Worm (Caenorhabditis elegans) whole organism, L1 larva: ENCODE measurements around the gene cdk-11.1.

Experiments
- C04F5.9 ChIP-seq: sonication (generic microtip); optimal IDR thresholded peaks from 2 replicates; lab custom pipeline; 2016; ENCODE audit warnings: missing genetic modification characterization, missing compliant biosample characterization
- C16A3.4 ChIP-seq: fragments of 150-350 bp; optimal IDR thresholded peaks from 2 replicates; lab custom pipeline; 2014; ENCODE audit warnings: missing biosample characterization, missing genetic modification characterization
- C34B4.2 ChIP-seq: sonication (generic microtip); optimal IDR thresholded peaks from 2 replicates; lab custom pipeline; 2017; ENCODE audit warnings: mild to moderate bottlenecking, missing genetic modification characterization, missing compliant biosample characterization
- F16B12.6 ChIP-seq: fragments of 150-350 bp; optimal IDR thresholded peaks from 2 replicates; lab custom pipeline; 2014; ENCODE audit warnings: missing biosample characterization, missing genetic modification characterization
- aha-1 ChIP-seq: fragments of 150-350 bp; optimal IDR thresholded peaks from 2 replicates; lab custom pipeline; 2014; ENCODE audit warnings: missing biosample characterization, missing genetic modification characterization
- blmp-1 ChIP-seq: fragments of 150-350 bp; optimal IDR thresholded peaks from 2 replicates; lab custom pipeline; 2014; ENCODE audit warnings: missing biosample characterization, missing genetic modification characterization
- ceh-63 ChIP-seq: fragments of 200-800 bp; sonication (Bioruptor generic); optimal IDR thresholded peaks from 2 replicates; lab custom pipeline; 2018; ENCODE audit warnings: mild to moderate bottlenecking, missing genetic modification characterization, missing compliant biosample characterization
- ceh-8 ChIP-seq: fragments of 200-800 bp; sonication (Bioruptor generic); optimal IDR thresholded peaks from 2 replicates; lab custom pipeline; 2018; ENCODE audit warnings: mild to moderate bottlenecking, missing genetic modification characterization, moderate library complexity, missing compliant biosample characterization
- ceh-82 ChIP-seq, 3 experiments: fragments of 150-350 bp in 1 of 3; sonication (generic microtip) in 2 of 3; optimal IDR thresholded peaks; 2 replicates each; lab custom pipeline; 2014 to 2017; ENCODE audit warnings: missing biosample characterization in 3 of 3, missing genetic modification characterization in 3 of 3
- ceh-90 ChIP-seq: sonication (generic microtip); optimal IDR thresholded peaks from 2 replicates; lab custom pipeline; 2016; ENCODE audit warnings: missing genetic modification characterization, missing compliant biosample characterization
- ces-1 ChIP-seq: fragments of 150-350 bp; optimal IDR thresholded peaks from 2 replicates; lab custom pipeline; 2014; ENCODE audit warnings: missing biosample characterization, missing genetic modification reagents, missing genetic modification characterization
- dpl-1 ChIP-seq, 3 experiments: fragments of 150-350 bp in 2 of 3; sonication (generic microtip) in 1 of 3; optimal IDR thresholded peaks; 2 replicates each; lab custom pipeline; 2014 to 2017; ENCODE audit warnings: missing biosample characterization in 3 of 3, missing genetic modification characterization in 3 of 3, missing genetic modification reagents in 3 of 3
- efl-1 ChIP-seq, 4 experiments: fragments of 150-350 bp; optimal IDR thresholded peaks in 3 of 4; peaks in 1 of 4; 1 replicate in 1 of 4; 2 replicates in 3 of 4; lab custom pipeline; 2014; ENCODE audit warnings: missing biosample characterization in 2 of 4, missing genetic modification characterization in 2 of 4, missing genetic modification reagents in 2 of 4
- efl-3 ChIP-seq: fragments of 200-800 bp; sonication (Bioruptor generic); optimal IDR thresholded peaks from 2 replicates; lab custom pipeline; 2018; ENCODE audit warnings: mild to moderate bottlenecking, missing genetic modification characterization, missing compliant biosample characterization
- egl-13 ChIP-seq: sonication (generic microtip); optimal IDR thresholded peaks from 2 replicates; lab custom pipeline; 2016; ENCODE audit warnings: missing genotype, missing genetic modification reagents, missing genetic modification characterization, missing compliant biosample characterization
- egl-27 ChIP-seq, 2 experiments: fragments of 150-350 bp in 1 of 2; sonication (generic microtip); optimal IDR thresholded peaks; 3 replicates each; lab custom pipeline; 2017 to 2018; ENCODE audit warnings: missing biosample characterization in 2 of 2, missing genetic modification characterization in 2 of 2, missing genetic modification reagents in 2 of 2
- elt-3 ChIP-seq, 6 experiments: fragments of 150-350 bp in 1 of 6; sonication (generic microtip); optimal IDR thresholded peaks; 2 replicates each; lab custom pipeline; 2017 to 2018; ENCODE audit warnings: missing biosample characterization in 6 of 6, missing genetic modification characterization in 6 of 6, inconsistent platforms in 1 of 6
- ets-5 ChIP-seq: fragments of 200-800 bp; sonication (Bioruptor generic); IDR thresholded peaks from 2 replicates; pipeline ENCODE4 v1.3.6; 2022; ENCODE audit warnings: missing genetic modification characterization, missing compliant biosample characterization
- fkh-10 ChIP-seq: sonication (generic microtip); optimal IDR thresholded peaks from 2 replicates; lab custom pipeline; 2017; ENCODE audit warnings: missing biosample characterization, missing genetic modification reagents, missing genetic modification characterization
- fkh-8 ChIP-seq: sonication (generic microtip); optimal IDR thresholded peaks from 2 replicates; lab custom pipeline; 2016; ENCODE audit warnings: mild to moderate bottlenecking, missing genetic modification characterization, missing compliant biosample characterization
- grh-1 ChIP-seq: fragments of 200-800 bp; sonication (Bioruptor generic); IDR thresholded peaks from 2 replicates; pipeline ENCODE4 v1.3.6; 2022; ENCODE audit warnings: missing genetic modification reagents, missing genetic modification characterization, missing compliant biosample characterization
- hlh-17 ChIP-seq: fragments of 200-800 bp; sonication (Bioruptor generic); optimal IDR thresholded peaks from 2 replicates; lab custom pipeline; 2018; ENCODE audit warnings: missing genetic modification characterization, mild to moderate bottlenecking, missing compliant biosample characterization, moderate library complexity, borderline replicate concordance
- hlh-4 ChIP-seq: sonication (generic microtip); optimal IDR thresholded peaks from 2 replicates; lab custom pipeline; 2016; ENCODE audit warnings: mild to moderate bottlenecking, missing genetic modification characterization, missing compliant biosample characterization
- hpl-2 ChIP-seq: fragments of 150-350 bp; optimal IDR thresholded peaks from 2 replicates; lab custom pipeline; 2014; ENCODE audit warnings: missing biosample characterization, missing genetic modification reagents, missing genetic modification characterization
- irx-1 ChIP-seq: sonication (generic microtip); optimal IDR thresholded peaks from 2 replicates; lab custom pipeline; 2016; ENCODE audit warnings: missing genetic modification characterization, missing compliant biosample characterization
- jun-1 ChIP-seq: fragments of 150-350 bp; optimal IDR thresholded peaks from 2 replicates; lab custom pipeline; 2014; ENCODE audit warnings: missing biosample characterization, missing genetic modification reagents, missing genetic modification characterization
- lin-13 ChIP-seq: fragments of 150-350 bp; optimal IDR thresholded peaks from 2 replicates; lab custom pipeline; 2014; ENCODE audit warnings: missing biosample characterization, missing genetic modification reagents, missing genetic modification characterization
- lin-14 ChIP-seq: fragments of 200-800 bp; sonication (Bioruptor generic); optimal IDR thresholded peaks from 2 replicates; lab custom pipeline; 2018; ENCODE audit warnings: mild to moderate bottlenecking, missing genetic modification characterization, moderate library complexity, missing compliant biosample characterization
- lin-35 ChIP-seq, 2 experiments: fragments of 150-350 bp; optimal IDR thresholded peaks; 2 replicates each; lab custom pipeline; 2014; ENCODE audit warnings: missing biosample characterization in 2 of 2, missing genetic modification characterization in 2 of 2, missing genetic modification reagents in 2 of 2
- lin-39 ChIP-seq: fragments of 150-350 bp; optimal IDR thresholded peaks from 2 replicates; lab custom pipeline; 2014; ENCODE audit warnings: missing biosample characterization, missing genetic modification reagents, missing genetic modification characterization
- lsy-2 ChIP-seq, 2 experiments: fragments of 150-350 bp; optimal IDR thresholded peaks; 2 replicates each; lab custom pipeline; 2014; ENCODE audit warnings: missing biosample characterization in 2 of 2, missing genetic modification characterization in 2 of 2
- mef-2 ChIP-seq: fragments of 150-350 bp; optimal IDR thresholded peaks from 2 replicates; lab custom pipeline; 2014; ENCODE audit warnings: missing biosample characterization, missing genetic modification characterization
- mep-1 ChIP-seq: fragments of 150-350 bp; optimal IDR thresholded peaks from 2 replicates; lab custom pipeline; 2014; ENCODE audit warnings: missing biosample characterization, missing genetic modification characterization
- nhr-12 ChIP-seq: sonication (generic microtip); optimal IDR thresholded peaks from 2 replicates; lab custom pipeline; 2017; ENCODE audit warnings: missing biosample characterization, missing genetic modification characterization
- nhr-76 ChIP-seq: sonication (generic microtip); optimal IDR thresholded peaks from 2 replicates; lab custom pipeline; 2017; ENCODE audit warnings: missing biosample characterization, missing genetic modification characterization
- pqm-1 ChIP-seq: sonication (generic microtip); optimal IDR thresholded peaks from 3 replicates; lab custom pipeline; 2017; ENCODE audit warnings: missing biosample characterization, missing genetic modification characterization
- skn-1 ChIP-seq: fragments of 150-350 bp; optimal IDR thresholded peaks from 2 replicates; lab custom pipeline; 2014; ENCODE audit warnings: missing biosample characterization, missing genetic modification characterization
- snpc-4 ChIP-seq: fragments of 150-350 bp; optimal IDR thresholded peaks from 2 replicates; lab custom pipeline; 2014; ENCODE audit warnings: missing biosample characterization, missing genetic modification characterization
- snu-23 ChIP-seq: sonication (generic microtip); optimal IDR thresholded peaks from 2 replicates; lab custom pipeline; 2016; ENCODE audit warnings: missing genetic modification characterization, missing compliant biosample characterization
- sptf-1 ChIP-seq: fragments of 150-350 bp; optimal IDR thresholded peaks from 2 replicates; lab custom pipeline; 2014; ENCODE audit warnings: missing biosample characterization, missing genetic modification characterization
- swsn-7 ChIP-seq: sonication (generic microtip); optimal IDR thresholded peaks from 2 replicates; lab custom pipeline; 2016; ENCODE audit warnings: missing genetic modification characterization, missing compliant biosample characterization
- tbx-2 ChIP-seq: sonication (generic microtip); optimal IDR thresholded peaks from 2 replicates; lab custom pipeline; 2016; ENCODE audit warnings: missing genetic modification characterization, missing compliant biosample characterization
- tlp-1 ChIP-seq: fragments of 150-350 bp; optimal IDR thresholded peaks from 2 replicates; lab custom pipeline; 2014; ENCODE audit warnings: missing biosample characterization, missing genetic modification characterization
- unc-130 ChIP-seq: fragments of 150-350 bp; optimal IDR thresholded peaks from 2 replicates; lab custom pipeline; 2017; ENCODE audit warnings: missing biosample characterization, missing genetic modification characterization, inconsistent platforms
- unc-86 ChIP-seq: sonication (generic microtip); optimal IDR thresholded peaks from 2 replicates; lab custom pipeline; 2016; ENCODE audit warnings: missing genetic modification characterization, missing compliant biosample characterization
- zag-1 ChIP-seq: fragments of 150-350 bp; optimal IDR thresholded peaks from 2 replicates; lab custom pipeline; 2014; ENCODE audit warnings: missing biosample characterization, missing genetic modification characterization

cdk-11.1 gene

DNA sequence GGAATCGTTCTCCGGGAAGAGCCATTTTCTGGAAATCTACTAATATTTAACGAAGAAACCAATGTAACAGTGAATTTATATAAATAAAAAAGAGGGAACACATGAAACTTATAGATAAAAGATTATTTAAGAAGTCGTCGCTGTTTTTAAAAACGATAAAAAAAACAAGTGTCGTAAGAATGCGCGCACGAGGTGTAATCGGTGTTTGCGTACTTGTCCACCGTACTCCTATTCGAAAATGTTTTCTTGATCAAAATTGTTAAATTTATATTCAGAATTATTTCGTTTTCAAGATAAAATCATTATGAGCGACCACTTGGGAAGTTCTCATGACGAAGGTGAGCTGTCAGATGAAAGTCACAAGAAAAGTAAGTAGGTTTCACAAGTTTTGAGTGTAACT lies at the start of gene cdk-11.1, which contains the start of gene moa-2:
TSS of gene cdk-11.1 (plus strand) at position 227 of the 400 bp plus-strand sequence.
TSS of gene moa-2 (minus strand) at position 25 of the 400 bp plus-strand sequence.
- TF ChIP-seq F16B12.6 (tag; lab: Kevin White, UChicago) (peak; percentile 78), blmp-1 (tag; lab: Kevin White, UChicago) (peak; percentile 34), lin-35 (GFP tag; optimal IDR thresholded peaks at IDR 0.05; lab: Kevin White, UChicago) (peak; percentile 33 to 50), grh-1 (GFP tag; lab: Robert Waterston, UW) (no peak), mep-1 (peak; percentile 53), efl-3 (GFP tag; lab: Kevin White, UChicago) (no peak), unc-130 (tag; lab: Kevin White, UChicago) (peak; percentile 66), snu-23 (GFP tag; lab: Kevin White, UChicago) (peak; percentile 14), skn-1 (tag; lab: Kevin White, UChicago) (peak; percentile 40), efl-1 (optimal IDR thresholded peaks at IDR 0.05; lab: Kevin White, UChicago) (peak; percentile 5 to 37), efl-1 (GFP tag; optimal IDR thresholded peaks at IDR 0.05 in 1 of 2; lab: Kevin White, UChicago) (peak in 1 of 2 experiments; percentile 38), tbx-2 (no peak), elt-3 (tag; optimal IDR thresholded peaks at IDR 0.05; lab: Kevin White, UChicago) (peak in 1 of 6 experiments; percentile 15), dpl-1 (GFP tag; optimal IDR thresholded peaks at IDR 0.05; lab: Kevin White, UChicago) (peak; percentile 18 to 51 (median 30)), pqm-1 (tag; lab: Kevin White, UChicago) (no peak), C16A3.4 (tag; lab: Kevin White, UChicago) (peak; percentile 45), ceh-82 (tag; optimal IDR thresholded peaks at IDR 0.05; lab: Kevin White, UChicago) (peak in 1 of 3 experiments; percentile 1), lsy-2 (tag; optimal IDR thresholded peaks at IDR 0.05; lab: Kevin White, UChicago) (peak; percentile 88 to 98), irx-1 (tag; lab: Kevin White, UChicago) (no peak)
- TF ChIP-seq, all 84 proteins: peak for 13

DNA sequence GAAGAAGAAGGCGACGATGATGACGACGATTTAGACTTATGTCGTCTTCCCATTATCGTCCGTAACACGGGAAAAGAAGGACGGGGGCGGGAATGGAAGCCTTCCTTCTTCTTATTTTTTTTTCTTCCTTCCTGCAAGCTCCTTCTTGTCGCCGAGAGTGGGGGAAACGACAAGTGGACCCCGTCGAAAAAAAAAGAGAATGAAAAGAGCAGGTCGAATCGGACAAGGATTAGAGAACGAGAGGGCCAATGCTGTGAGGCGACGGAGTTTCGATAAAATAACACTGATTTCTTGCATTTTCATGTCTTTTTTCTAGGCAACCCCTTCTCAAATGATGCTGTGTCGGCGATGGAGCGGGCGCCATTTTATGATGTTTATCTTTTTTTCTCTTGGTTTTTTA lies 47.9 kb upstream of the cdk-11.1 start, which contains the start of gene pde-4:
TSS of gene pde-4 (minus strand) at position 76 of the 400 bp plus-strand sequence.
- TF ChIP-seq lin-14 (GFP tag; lab: Kevin White, UChicago) (peak; percentile 59), nhr-76 (no peak)

DNA sequence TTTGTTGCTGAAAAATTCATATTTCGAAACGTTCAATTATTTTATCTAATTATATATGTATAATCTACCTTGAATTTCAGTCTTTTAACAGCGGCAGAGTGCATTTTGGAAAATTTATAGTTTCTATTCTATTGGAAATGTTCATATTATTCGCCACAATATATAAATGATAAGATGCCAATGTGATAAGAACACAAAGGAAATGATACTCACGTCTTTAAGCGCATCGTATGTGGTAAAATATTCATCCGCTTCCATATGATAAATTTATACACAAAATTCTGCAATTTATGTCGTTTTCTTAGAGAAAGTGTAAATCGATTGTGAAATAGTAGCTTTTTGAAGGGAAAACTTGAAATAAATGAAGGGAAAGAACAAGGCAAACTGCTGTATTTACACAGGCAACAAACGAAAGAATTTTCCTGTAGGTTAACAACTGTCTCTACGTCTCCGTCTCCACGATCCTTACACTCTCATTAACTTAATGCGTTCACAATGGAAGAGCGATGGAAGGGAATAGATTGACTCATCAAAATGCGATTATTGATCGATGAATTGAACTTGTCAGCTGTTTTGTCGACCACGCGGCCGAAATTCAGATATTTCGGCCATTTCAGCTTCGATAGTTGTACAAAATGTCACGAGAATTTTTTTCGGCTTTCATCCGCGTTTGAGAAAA lies 36.9 kb upstream of the cdk-11.1 start, which contains the start of gene alfa-1:
TSS of gene alfa-1 (minus strand) at position 515 of the 679 bp plus-strand sequence.
- TF ChIP-seq ceh-8 (GFP tag; lab: Kevin White, UChicago) = no peak
- no peak for TF ChIP-seq ceh-82 (tag; optimal IDR thresholded peaks at IDR 0.05; lab: Kevin White, UChicago)
- no peak for TF ChIP-seq efl-3 (GFP tag; lab: Kevin White, UChicago)
- TF ChIP-seq snu-23 (GFP tag; lab: Kevin White, UChicago) = peak; percentile 41
- TF ChIP-seq dpl-1 (GFP tag; optimal IDR thresholded peaks at IDR 0.05; lab: Kevin White, UChicago) = peak; percentile 8 to 31 (median 17)
- no peak for TF ChIP-seq fkh-8 (tag; lab: Kevin White, UChicago)
- no peak for TF ChIP-seq aha-1
- no peak for TF ChIP-seq hlh-4
- TF ChIP-seq lin-39 (tag; lab: Kevin White, UChicago) = no peak
- TF ChIP-seq sptf-1 (tag; lab: Kevin White, UChicago) = no peak
- TF ChIP-seq swsn-7 (tag; lab: Kevin White, UChicago) = no peak
- no peak for TF ChIP-seq skn-1 (tag; lab: Kevin White, UChicago)
- TF ChIP-seq blmp-1 (tag; lab: Kevin White, UChicago) = peak; percentile 55
- TF ChIP-seq nhr-12 (tag; lab: Kevin White, UChicago) = no peak
- no peak for TF ChIP-seq snpc-4 (tag; lab: Kevin White, UChicago)
- no peak for TF ChIP-seq ceh-90 (tag; lab: Kevin White, UChicago)
- TF ChIP-seq fkh-10 (GFP tag; lab: Kevin White, UChicago) = no peak
- no peak for TF ChIP-seq ets-5 (GFP tag; lab: Robert Waterston, UW)
- TF ChIP-seq F16B12.6 (tag; lab: Kevin White, UChicago) = peak; percentile 7
- TF ChIP-seq C04F5.9 (tag; lab: Kevin White, UChicago) = no peak
- no peak for TF ChIP-seq egl-13 (tag; lab: Kevin White, UChicago)
- no peak for TF ChIP-seq mef-2 (tag; lab: Kevin White, UChicago)
- no peak for TF ChIP-seq hpl-2
- TF ChIP-seq egl-27 (tag; optimal IDR thresholded peaks at IDR 0.05; lab: Kevin White, UChicago) = no peak
- no peak for TF ChIP-seq ceh-63 (GFP tag; lab: Kevin White, UChicago)
- TF ChIP-seq mep-1 = peak; percentile 54
- TF ChIP-seq C16A3.4 (tag; lab: Kevin White, UChicago) = no peak
- no peak for TF ChIP-seq tlp-1
- no peak for TF ChIP-seq C34B4.2 (tag; lab: Kevin White, UChicago)
- TF ChIP-seq lin-13 (GFP tag; lab: Kevin White, UChicago) = no peak
- no peak for TF ChIP-seq hlh-17
- no peak for TF ChIP-seq ces-1
- no peak for TF ChIP-seq unc-86 (tag; lab: Kevin White, UChicago)
- no peak for TF ChIP-seq zag-1 (tag; lab: Kevin White, UChicago)
- TF ChIP-seq jun-1 (tag; lab: Kevin White, UChicago) = peak; percentile 0
